Worm (Caenorhabditis elegans): ENCODE measurements around the gene F26D2.13.
A peak's percentile ranks its signal among the peaks of the same experiment; 100 is the strongest.

Gene F26D2.13

ce11 chrV:16401519-16401918 lies 33.9 kb downstream of the F26D2.13 start, which contains the start of gene F13A7.14 (continued):
- TF ChIP-seq nhr-84 (tag; optimal IDR thresholded peaks at IDR 0.05) = no peak
- TF ChIP-seq isw-1 (GFP tag; IDR thresholded peaks at IDR 0.05) = peak; percentile 82
- TF ChIP-seq C16A3.4 (tag; optimal IDR thresholded peaks at IDR 0.05) = peak; percentile 76
- peak; percentile 85 for TF ChIP-seq skn-1 (tag; optimal IDR thresholded peaks at IDR 0.05)
- no peak for TF ChIP-seq aly-2 (tag; optimal IDR thresholded peaks at IDR 0.05)
- peak; percentile 71 for TF ChIP-seq ceh-88 (GFP tag; IDR thresholded peaks at IDR 0.05)
- peak; percentile 94 for TF ChIP-seq egl-13 (tag; optimal IDR thresholded peaks at IDR 0.05)
- peak; percentile 79 for TF ChIP-seq mep-1 (tag; optimal IDR thresholded peaks at IDR 0.05)
- no peak for TF ChIP-seq ama-1 (optimal IDR thresholded peaks at IDR 0.05)
- peak; percentile 88 for TF ChIP-seq C04F5.9 (tag; optimal IDR thresholded peaks at IDR 0.05)
- TF ChIP-seq nhr-71 (tag; optimal IDR thresholded peaks at IDR 0.05) = peak; percentile 95
- peak; percentile 82 for TF ChIP-seq hlh-4 (tag; optimal IDR thresholded peaks at IDR 0.05)
- no peak for TF ChIP-seq mef-2 (tag; optimal IDR thresholded peaks at IDR 0.05)
- peak; percentile 89 for TF ChIP-seq swsn-7 (tag; optimal IDR thresholded peaks at IDR 0.05)
- TF ChIP-seq unc-30 (tag; optimal IDR thresholded peaks at IDR 0.05) = no peak
- peak; percentile 74 for TF ChIP-seq vab-15 (tag; optimal IDR thresholded peaks at IDR 0.05)
- no peak for TF ChIP-seq hpl-2 (GFP tag; optimal IDR thresholded peaks at IDR 0.05)
- TF ChIP-seq nhr-20 (tag; optimal IDR thresholded peaks at IDR 0.05) = peak; percentile 92
- TF ChIP-seq nhr-85 (tag) = peak; percentile 95
- peak; percentile 77 for TF ChIP-seq fkh-8 (tag; optimal IDR thresholded peaks at IDR 0.05)
- TF ChIP-seq sptf-1 (tag; optimal IDR thresholded peaks at IDR 0.05) = no peak
- TF ChIP-seq jun-1 (tag; optimal IDR thresholded peaks at IDR 0.05) = peak; percentile 54
- no peak for TF ChIP-seq pag-3 (tag; optimal IDR thresholded peaks at IDR 0.05; ENCODE audit: borderline replicate concordance, insufficient read depth)
- TF ChIP-seq unc-130 (tag; optimal IDR thresholded peaks at IDR 0.05) = peak; percentile 79
- peak; percentile 1 for TF ChIP-seq nhr-77 (tag; optimal IDR thresholded peaks at IDR 0.05)
- TF ChIP-seq ztf-4 (tag; optimal IDR thresholded peaks at IDR 0.05) = peak; percentile 58
- peak; percentile 96 for TF ChIP-seq tbx-2 (tag; optimal IDR thresholded peaks at IDR 0.05)
- TF ChIP-seq blmp-1 (tag; optimal IDR thresholded peaks at IDR 0.05) = peak; percentile 46
- TF ChIP-seq egl-27 (tag; optimal IDR thresholded peaks at IDR 0.05) = no peak
- peak; percentile 95 for TF ChIP-seq ceh-90 (tag; optimal IDR thresholded peaks at IDR 0.05)
- no peak for TF ChIP-seq nhr-28 (tag; optimal IDR thresholded peaks at IDR 0.05)
- peak; percentile 91 for TF ChIP-seq xbp-1 (tag; optimal IDR thresholded peaks at IDR 0.05)
- TF ChIP-seq zag-1 (tag; optimal IDR thresholded peaks at IDR 0.05) = no peak
- TF ChIP-seq nhr-12 (tag; optimal IDR thresholded peaks at IDR 0.05) = no peak
- TF ChIP-seq zip-4 (GFP tag; optimal IDR thresholded peaks at IDR 0.05) = peak; percentile 80
- TF ChIP-seq hlh-17 (GFP tag; optimal IDR thresholded peaks at IDR 0.05; ENCODE audit: borderline replicate concordance) = peak; percentile 67
- peak; percentile 64 for TF ChIP-seq lin-15B (tag; optimal IDR thresholded peaks at IDR 0.05)
- peak; percentile 96 for TF ChIP-seq lir-3 (tag; optimal IDR thresholded peaks at IDR 0.05; ENCODE audit: poor library complexity)
- peak; percentile 78 for TF ChIP-seq lin-39 (tag; optimal IDR thresholded peaks at IDR 0.05)
- TF ChIP-seq lin-35 (GFP tag; optimal IDR thresholded peaks at IDR 0.05) = peak; percentile 96 to 97
- no peak for TF ChIP-seq alr-1 (tag; optimal IDR thresholded peaks at IDR 0.05; ENCODE audit: borderline replicate concordance)
- TF ChIP-seq lin-14 (GFP tag; optimal IDR thresholded peaks at IDR 0.05) = peak; percentile 82
- TF ChIP-seq ces-1 (GFP tag; optimal IDR thresholded peaks at IDR 0.05) = no peak
- TF ChIP-seq elt-2 (tag; optimal IDR thresholded peaks at IDR 0.05) = peak; percentile 81
- TF ChIP-seq pax-3 (tag; optimal IDR thresholded peaks at IDR 0.05) = peak; percentile 94
- TF ChIP-seq lin-13 (GFP tag; optimal IDR thresholded peaks at IDR 0.05) = peak; percentile 66
- peak in 1 of 2 experiments; percentile 47 for TF ChIP-seq mdl-1 (tag; optimal IDR thresholded peaks at IDR 0.05)
- TF ChIP-seq grh-1 (GFP tag; IDR thresholded peaks at IDR 0.05) = peak; percentile 86
- TF ChIP-seq tlp-1 (tag; optimal IDR thresholded peaks at IDR 0.05) = no peak
- peak; percentile 96 for TF ChIP-seq irx-1 (tag; optimal IDR thresholded peaks at IDR 0.05)
- TF ChIP-seq ceh-63 (GFP tag; optimal IDR thresholded peaks at IDR 0.05) = peak; percentile 32
- TF ChIP-seq ets-5 (GFP tag; IDR thresholded peaks at IDR 0.05) = no peak
- TF ChIP-seq efl-3 (GFP tag; optimal IDR thresholded peaks at IDR 0.05) = peak; percentile 79
- TF ChIP-seq pqm-1 (tag; optimal IDR thresholded peaks at IDR 0.05) = no peak
